Fruit fly (Drosophila melanogaster) whole organism, embryonic: ENCODE data around the gene stops.

Experiments used
- Bgb ChIP-seq: fragments of 200-800 bp; sonication (Bioruptor generic); IDR thresholded peaks from 2 replicates; pipeline ENCODE4 v1.3.6; 2022; ENCODE audit warnings: missing biosample characterization, missing genetic modification characterization; ENCODE audit not compliant: partially characterized antibody
- BtbVII ChIP-seq: fragments of 200-800 bp; sonication (Bioruptor generic); optimal IDR thresholded peaks from 3 replicates; lab custom pipeline; 2017; ENCODE audit warnings: missing biosample characterization, mild to moderate bottlenecking, missing genetic modification characterization
- CG10431 ChIP-seq: fragments of 200-800 bp; sonication (Bioruptor generic); optimal IDR thresholded peaks from 3 replicates; lab custom pipeline; 2018; ENCODE audit warnings: missing biosample characterization, mild to moderate bottlenecking, missing genetic modification characterization
- CG10462 ChIP-seq: fragments of 200-800 bp; sonication (Bioruptor generic); optimal IDR thresholded peaks from 2 replicates; lab custom pipeline; 2016; ENCODE audit warnings: missing biosample characterization, missing genetic modification characterization
- CG10543 ChIP-seq: fragments of 200-800 bp; sonication (Bioruptor generic); optimal IDR thresholded peaks from 3 replicates; lab custom pipeline; 2017; ENCODE audit warnings: missing biosample characterization, mild to moderate bottlenecking, missing genetic modification characterization, moderate library complexity
- CG11723 ChIP-seq: fragments of 200-800 bp; sonication (Bioruptor generic); optimal IDR thresholded peaks from 2 replicates; lab custom pipeline; 2017; ENCODE audit warnings: missing biosample characterization, mild to moderate bottlenecking, missing genetic modification characterization
- CG13296 ChIP-seq: fragments of 200-800 bp; sonication (Bioruptor generic); optimal IDR thresholded peaks from 3 replicates; lab custom pipeline; 2018; ENCODE audit warnings: missing biosample characterization, mild to moderate bottlenecking, missing genetic modification characterization
- CG13424 ChIP-seq: fragments of 200-800 bp; sonication (Bioruptor generic); optimal IDR thresholded peaks from 2 replicates; lab custom pipeline; 2019; ENCODE audit warnings: missing biosample characterization, mild to moderate bottlenecking, missing genetic modification characterization, moderate library complexity
- CG15479 ChIP-seq: fragments of 200-800 bp; sonication (Bioruptor generic); optimal IDR thresholded peaks from 3 replicates; lab custom pipeline; 2019; ENCODE audit warnings: missing biosample characterization, mild to moderate bottlenecking, missing genetic modification characterization, moderate library complexity
- CG17361 ChIP-seq: fragments of 200-800 bp; sonication (Bioruptor generic); IDR thresholded peaks from 3 replicates; pipeline ENCODE4 v1.3.6; 2022; ENCODE audit warnings: missing biosample characterization, missing genetic modification characterization
- CG17385 ChIP-seq: fragments of 200-800 bp; sonication (Bioruptor generic); optimal IDR thresholded peaks from 3 replicates; lab custom pipeline; 2018; ENCODE audit warnings: missing biosample characterization, mild to moderate bottlenecking, missing genetic modification characterization
- CG17912 ChIP-seq: fragments of 200-800 bp; sonication (Bioruptor generic); optimal IDR thresholded peaks from 2 replicates; lab custom pipeline; 2018; ENCODE audit warnings: missing biosample characterization, mild to moderate bottlenecking, missing genetic modification characterization
- CG1832 ChIP-seq: fragments of 200-800 bp; sonication (Bioruptor generic); optimal IDR thresholded peaks from 2 replicates; lab custom pipeline; 2017; ENCODE audit warnings: missing biosample characterization, mild to moderate bottlenecking, missing genetic modification characterization, inconsistent platforms
- CG3065 ChIP-seq: fragments of 200-800 bp; sonication (Bioruptor generic); optimal IDR thresholded peaks from 2 replicates; lab custom pipeline; 2016; ENCODE audit warnings: missing biosample characterization, missing genetic modification characterization
- CG31365 ChIP-seq: fragments of 200-800 bp; sonication (Bioruptor generic); optimal IDR thresholded peaks from 2 replicates; lab custom pipeline; 2018; ENCODE audit warnings: missing biosample characterization, mild to moderate bottlenecking, missing genetic modification characterization
- CG33213 ChIP-seq: fragments of 200-800 bp; sonication (Bioruptor generic); optimal IDR thresholded peaks from 3 replicates; lab custom pipeline; 2016; ENCODE audit warnings: missing biosample characterization, missing genetic modification characterization
- CG34376 ChIP-seq: fragments of 200-800 bp; sonication (Bioruptor generic); optimal IDR thresholded peaks from 2 replicates; lab custom pipeline; 2018; ENCODE audit warnings: missing biosample characterization, mild to moderate bottlenecking, missing genetic modification characterization
- CG42726 ChIP-seq: fragments of 200-800 bp; sonication (Bioruptor generic); IDR thresholded peaks from 2 replicates; pipeline ENCODE4 v1.3.6; 2022; ENCODE audit warnings: missing biosample characterization, missing genetic modification characterization; ENCODE audit not compliant: partially characterized antibody
- CG6254 ChIP-seq: fragments of 200-800 bp; sonication (Bioruptor generic); optimal IDR thresholded peaks from 3 replicates; lab custom pipeline; 2017; ENCODE audit warnings: mild to moderate bottlenecking, missing biosample characterization, missing genetic modification reagents, missing genetic modification characterization
- CG8290 ChIP-seq, 3 experiments: fragments of 200-800 bp; sonication (Bioruptor generic); optimal IDR thresholded peaks; 2 replicates each; lab custom pipeline; 2016 to 2019; ENCODE audit warnings: missing biosample characterization in 3 of 3, missing genetic modification characterization in 3 of 3, mild to moderate bottlenecking in 2 of 3, moderate library complexity in 1 of 3
- CG9876 ChIP-seq: fragments of 200-800 bp; sonication (Bioruptor generic); optimal IDR thresholded peaks from 2 replicates; lab custom pipeline; 2016; ENCODE audit warnings: missing biosample characterization, missing genetic modification characterization
- Dek ChIP-seq: fragments of 200-800 bp; sonication (Bioruptor generic); optimal IDR thresholded peaks from 3 replicates; lab custom pipeline; 2019; ENCODE audit warnings: missing biosample characterization, mild to moderate bottlenecking, missing genetic modification characterization, moderate library complexity
- E2f1 ChIP-seq: fragments of 200-800 bp; sonication (Bioruptor generic); IDR thresholded peaks from 2 replicates; pipeline ENCODE4 v1.3.6; 2022; ENCODE audit warnings: missing biosample characterization, missing genetic modification characterization
- HmgD ChIP-seq: fragments of 200-800 bp; sonication (Bioruptor generic); optimal IDR thresholded peaks from 3 replicates; lab custom pipeline; 2016; ENCODE audit warnings: missing biosample characterization, missing genetic modification characterization
- Med ChIP-seq: fragments of 200-800 bp; sonication (Bioruptor generic); peaks from one replicate; lab custom pipeline; 2016; ENCODE audit warnings: missing biosample characterization, missing genetic modification characterization, mild to moderate bottlenecking, inconsistent platforms, moderate library complexity
- Pdp1 ChIP-seq, 2 experiments: fragments of 200-800 bp; sonication (Bioruptor generic); optimal IDR thresholded peaks; 3 replicates each; lab custom pipeline; 2016; ENCODE audit warnings: missing biosample characterization in 2 of 2, missing genetic modification characterization in 2 of 2, mild to moderate bottlenecking in 1 of 2, moderate library complexity in 1 of 2
- Sin3A ChIP-seq: fragments of >200 bp; optimal IDR thresholded peaks from 2 replicates; lab custom pipeline; 2018
- Stat92E ChIP-seq, 3 experiments: fragments of >200 bp in 2 of 3; fragments of 200-800 bp in 1 of 3; sonication (Bioruptor generic) in 1 of 3; optimal IDR thresholded peaks; 2 replicates each; lab custom pipeline; 2017 to 2019; ENCODE audit warnings: missing biosample characterization in 3 of 3, missing genetic modification characterization in 3 of 3, mild to moderate bottlenecking in 1 of 3, moderate library complexity in 1 of 3
- YL-1 ChIP-seq: fragments of 200-800 bp; sonication (Bioruptor generic); optimal IDR thresholded peaks from 3 replicates; lab custom pipeline; 2017; ENCODE audit warnings: missing biosample characterization, mild to moderate bottlenecking, missing genetic modification characterization
- ap ChIP-seq: fragments of 200-800 bp; sonication (Bioruptor generic); IDR thresholded peaks from 2 replicates; pipeline ENCODE4 v1.3.6; 2022; ENCODE audit warnings: missing biosample characterization, missing genetic modification characterization
- bcd ChIP-seq: fragments of 200-800 bp; sonication (Bioruptor generic); optimal IDR thresholded peaks from 2 replicates; lab custom pipeline; 2017; ENCODE audit warnings: missing biosample characterization, mild to moderate bottlenecking, missing genetic modification characterization
- bigmax ChIP-seq: fragments of 200-800 bp; sonication (Bioruptor generic); optimal IDR thresholded peaks from 2 replicates; lab custom pipeline; 2018; ENCODE audit warnings: missing biosample characterization, mild to moderate bottlenecking, missing genetic modification characterization
- chm ChIP-seq: fragments of 200-800 bp; sonication (Bioruptor generic); IDR thresholded peaks from 2 replicates; pipeline ENCODE4 v1.3.6; 2022; ENCODE audit warnings: missing biosample characterization, missing genetic modification characterization
- fru ChIP-seq: fragments of >200 bp; optimal IDR thresholded peaks from 2 replicates; lab custom pipeline; 2017
- gem ChIP-seq: fragments of 200-800 bp; sonication (Bioruptor generic); optimal IDR thresholded peaks from 2 replicates; lab custom pipeline; 2019; ENCODE audit warnings: missing biosample characterization, mild to moderate bottlenecking, missing genetic modification characterization, moderate library complexity
- gfzf ChIP-seq: fragments of 200-800 bp; sonication (Bioruptor generic); optimal IDR thresholded peaks from 2 replicates; lab custom pipeline; 2016; ENCODE audit warnings: missing biosample characterization, mild to moderate bottlenecking, missing genetic modification characterization, moderate library complexity
- gro ChIP-seq: fragments of 200-800 bp; sonication (Bioruptor generic); optimal IDR thresholded peaks from 2 replicates; lab custom pipeline; 2016; ENCODE audit warnings: missing biosample characterization, missing genetic modification characterization
- her ChIP-seq: fragments of 200-800 bp; sonication (Bioruptor generic); optimal IDR thresholded peaks from 2 replicates; lab custom pipeline; 2016; ENCODE audit warnings: missing biosample characterization, missing genetic modification characterization
- insv ChIP-seq, 2 experiments: fragments of 200-800 bp; sonication (Bioruptor generic); optimal IDR thresholded peaks; 3 replicates each; lab custom pipeline; 2016 to 2018; ENCODE audit warnings: missing biosample characterization in 2 of 2, missing genetic modification characterization in 2 of 2
- kah ChIP-seq: fragments of 200-800 bp; sonication (Bioruptor generic); optimal IDR thresholded peaks from 2 replicates; lab custom pipeline; 2018; ENCODE audit warnings: missing biosample characterization, mild to moderate bottlenecking, missing genetic modification characterization
- nmo ChIP-seq: fragments of 200-800 bp; sonication (Bioruptor generic); optimal IDR thresholded peaks from 2 replicates; lab custom pipeline; 2018; ENCODE audit warnings: missing biosample characterization, mild to moderate bottlenecking, missing genetic modification characterization, moderate library complexity
- otp ChIP-seq: fragments of 200-800 bp; sonication (Bioruptor generic); IDR thresholded peaks from 3 replicates; pipeline ENCODE4, ENCODE4 v1.3.6; 2022; ENCODE audit warnings: missing biosample characterization, missing genetic modification characterization
- pnt ChIP-seq: fragments of 200-800 bp; sonication (Bioruptor generic); optimal IDR thresholded peaks from 3 replicates; lab custom pipeline; 2016; ENCODE audit warnings: missing biosample characterization, missing genetic modification characterization
- psq ChIP-seq: fragments of 200-800 bp; sonication (Bioruptor generic); optimal IDR thresholded peaks from 2 replicates; lab custom pipeline; 2017; ENCODE audit warnings: missing biosample characterization, missing genetic modification characterization
- sc ChIP-seq, 3 experiments: fragments of >200 bp in 2 of 3; fragments of 200-800 bp in 1 of 3; sonication (Bioruptor generic) in 1 of 3; optimal IDR thresholded peaks; 2 replicates in 2 of 3; 3 replicates in 1 of 3; lab custom pipeline; 2017; ENCODE audit warnings: mild to moderate bottlenecking in 1 of 3, missing biosample characterization in 1 of 3, missing genetic modification characterization in 1 of 3, missing genetic modification reagents in 1 of 3
- sima ChIP-seq: fragments of 200-800 bp; sonication (Bioruptor generic); optimal IDR thresholded peaks from 2 replicates; lab custom pipeline; 2016; ENCODE audit warnings: missing biosample characterization, missing genetic modification characterization
- so ChIP-seq: fragments of 200-800 bp; sonication (Bioruptor generic); IDR thresholded peaks from 3 replicates; pipeline ENCODE4 v1.3.6; 2022; ENCODE audit warnings: missing biosample characterization, missing genetic modification characterization
- stwl ChIP-seq: fragments of 200-800 bp; sonication (Bioruptor generic); optimal IDR thresholded peaks from 3 replicates; lab custom pipeline; 2018; ENCODE audit warnings: missing biosample characterization, mild to moderate bottlenecking, missing genetic modification characterization, moderate library complexity
- z ChIP-seq: fragments of 200-800 bp; sonication (Bioruptor generic); IDR thresholded peaks from 3 replicates; pipeline ENCODE4 v1.3.6; 2022; ENCODE audit warnings: missing biosample characterization, missing genetic modification characterization

stops gene

DNA sequence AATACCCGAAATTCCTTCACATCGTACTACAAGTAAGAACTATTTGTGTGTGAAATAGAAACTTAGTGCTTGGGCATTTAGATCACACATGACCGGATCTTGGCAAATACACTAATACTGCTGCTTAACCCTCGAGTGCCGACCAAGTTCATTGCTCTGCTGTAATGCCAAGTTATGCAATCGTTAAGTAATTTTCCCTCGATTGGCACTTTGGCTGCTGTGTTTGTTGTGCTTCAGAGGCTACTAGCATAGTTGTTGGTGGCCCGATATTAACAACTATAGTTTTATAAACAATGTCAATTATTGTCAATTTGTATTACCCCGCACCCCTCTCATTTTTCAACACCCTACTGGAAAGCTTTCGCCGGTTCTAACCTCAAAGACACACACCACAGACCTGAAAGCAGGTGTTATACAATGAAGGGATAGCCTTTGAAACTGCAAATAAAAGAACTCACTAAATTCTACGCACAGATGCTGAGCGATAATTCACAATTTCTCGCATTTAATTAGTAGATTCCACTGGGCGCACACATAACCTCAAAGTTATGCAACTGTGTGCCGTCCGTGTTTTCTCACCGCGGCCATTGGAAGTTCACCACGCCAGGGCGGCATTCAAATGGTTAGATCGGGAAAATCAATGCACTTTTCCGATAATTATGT, 49.4 kb upstream of the stops start (continued):
- no peak for TF ChIP-seq stwl (tag; lab: Kevin White, UChicago)
- no peak for TF ChIP-seq z (GFP tag; lab: Robert Waterston, UW)
- TF ChIP-seq CG13424 (tag; lab: Kevin White, UChicago) = no peak
- no peak for TF ChIP-seq so
- peak; percentile 17 for TF ChIP-seq CG33213 (GFP tag; lab: Kevin White, UChicago)
- no peak for TF ChIP-seq HmgD (GFP tag; lab: Kevin White, UChicago)
- TF ChIP-seq nmo (GFP tag; lab: Kevin White, UChicago) = peak; percentile 13
- TF ChIP-seq Pdp1 (GFP tag; optimal IDR thresholded peaks at IDR 0.05; lab: Kevin White, UChicago) = peak in 1 of 2 experiments; percentile 100
- no peak for TF ChIP-seq E2f1 (GFP tag; lab: Robert Waterston, UW)
- TF ChIP-seq CG42726 = no peak
- peak; percentile 100 for TF ChIP-seq bigmax (GFP tag; lab: Kevin White, UChicago)
- TF ChIP-seq CG31365 (tag; lab: Kevin White, UChicago) = no peak
- TF ChIP-seq CG6254 (GFP tag; lab: Kevin White, UChicago) = peak; percentile 50
- peak; percentile 4 for TF ChIP-seq CG13296
- no peak for TF ChIP-seq insv (GFP tag; optimal IDR thresholded peaks at IDR 0.05; lab: Kevin White, UChicago)
- peak; percentile 67 for TF ChIP-seq Med (GFP tag; lab: Kevin White, UChicago)
- TF ChIP-seq CG3065 (GFP tag; lab: Kevin White, UChicago) = no peak
- no peak for TF ChIP-seq sima (GFP tag; lab: Kevin White, UChicago)
- no peak for TF ChIP-seq Sin3A (lab: Kevin White, UChicago)
- TF ChIP-seq CG15479 (GFP tag; lab: Kevin White, UChicago) = no peak
- no peak for TF ChIP-seq gem (tag; lab: Kevin White, UChicago)
- no peak for TF ChIP-seq CG1832 (GFP tag; lab: Kevin White, UChicago)
- peak; percentile 47 for TF ChIP-seq CG17385 (GFP tag; lab: Kevin White, UChicago)
- TF ChIP-seq CG8290 (GFP tag; optimal IDR thresholded peaks at IDR 0.05; lab: Kevin White, UChicago) = no peak
- peak in 1 of 2 experiments; percentile 17 for TF ChIP-seq CG8290 (tag; optimal IDR thresholded peaks at IDR 0.05; lab: Kevin White, UChicago)
- TF ChIP-seq kah (GFP tag; lab: Kevin White, UChicago) = peak; percentile 2
- peak; percentile 74 for TF ChIP-seq CG17912 (GFP tag; lab: Kevin White, UChicago)
- TF ChIP-seq her (GFP tag; lab: Kevin White, UChicago) = no peak
- no peak for TF ChIP-seq gfzf (GFP tag; lab: Kevin White, UChicago)
- no peak for TF ChIP-seq CG17361 (GFP tag; lab: Robert Waterston, UW)
- TF ChIP-seq ap (GFP tag; lab: Robert Waterston, UW) = no peak
- no peak for TF ChIP-seq fru (lab: Kevin White, UChicago)
- TF ChIP-seq pnt (GFP tag; lab: Kevin White, UChicago) = no peak
- no peak for TF ChIP-seq BtbVII (GFP tag; lab: Kevin White, UChicago)
- TF ChIP-seq CG11723 (GFP tag; lab: Kevin White, UChicago) = no peak
- no peak for TF ChIP-seq bcd
- no peak for TF ChIP-seq psq
- peak; percentile 3 for TF ChIP-seq CG34376 (GFP tag; lab: Kevin White, UChicago)
- no peak for TF ChIP-seq chm
- TF ChIP-seq CG10431 (GFP tag; lab: Kevin White, UChicago) = peak; percentile 53
- TF ChIP-seq Bgb (GFP tag; lab: Robert Waterston, UW) = no peak
- no peak for TF ChIP-seq otp
- TF ChIP-seq Stat92E (GFP tag; optimal IDR thresholded peaks at IDR 0.05; lab: Kevin White, UChicago) = no peak
- TF ChIP-seq gro (GFP tag; lab: Kevin White, UChicago) = no peak
- TF ChIP-seq CG9876 (GFP tag; lab: Kevin White, UChicago) = no peak
- peak; percentile 9 for TF ChIP-seq Dek (tag; lab: Kevin White, UChicago)
- peak; percentile 96 for TF ChIP-seq YL-1 (GFP tag; lab: Kevin White, UChicago)
- TF ChIP-seq CG10462 (GFP tag; lab: Kevin White, UChicago) = no peak
- no peak for TF ChIP-seq sc (optimal IDR thresholded peaks at IDR 0.05; lab: Kevin White, UChicago)
- TF ChIP-seq sc (GFP tag; optimal IDR thresholded peaks at IDR 0.05; lab: Kevin White, UChicago) = no peak
- TF ChIP-seq CG10543 (GFP tag; lab: Kevin White, UChicago) = peak; percentile 50
